Fruit fly (Drosophila melanogaster): ENCODE measurements around the gene RnpS1.

RnpS1 gene

dm6 chr3R:9527907-9528842, 23.7 kb upstream of the RnpS1 start (continued):
- TF ChIP-seq CG15011 (GFP tag; optimal IDR thresholded peaks at IDR 0.05), result peak; percentile 85
- TF ChIP-seq CG9932 (GFP tag; IDR thresholded peaks at IDR 0.05), result peak; percentile 91
- TF ChIP-seq CG17612 (GFP tag; IDR thresholded peaks at IDR 0.05), result peak; percentile 77
- TF ChIP-seq Myb (GFP tag; optimal IDR thresholded peaks at IDR 0.05), result peak; percentile 77
- peak; percentile 88 for TF ChIP-seq MBD-R2 (GFP tag; IDR thresholded peaks at IDR 0.05)
- peak; percentile 17 for TF ChIP-seq CG7271 (tag; optimal IDR thresholded peaks at IDR 0.05)
- peak; percentile 95 for TF ChIP-seq dysf (GFP tag; IDR thresholded peaks at IDR 0.05)
- peak; percentile 86 for TF ChIP-seq p53 (GFP tag; optimal IDR thresholded peaks at IDR 0.05)
- TF ChIP-seq her (GFP tag; optimal IDR thresholded peaks at IDR 0.05), result peak; percentile 94
- peak; percentile 86 for TF ChIP-seq tap (tag; optimal IDR thresholded peaks at IDR 0.05)
- peak; percentile 75 for TF ChIP-seq ash1 (GFP tag; optimal IDR thresholded peaks at IDR 0.05)
- TF ChIP-seq dmrt11E (tag; optimal IDR thresholded peaks at IDR 0.05), result peak; percentile 25
- peak; percentile 91 for TF ChIP-seq bab2 (GFP tag; optimal IDR thresholded peaks at IDR 0.05)
- no peak for TF ChIP-seq jing (GFP tag; optimal IDR thresholded peaks at IDR 0.05)
- peak; percentile 81 for TF ChIP-seq HLH54F (GFP tag; optimal IDR thresholded peaks at IDR 0.05)
- TF ChIP-seq Camta (GFP tag; optimal IDR thresholded peaks at IDR 0.05), result peak; percentile 77
- TF ChIP-seq gce (GFP tag; IDR thresholded peaks at IDR 0.05), result peak; percentile 82; the same call in 2 of the 3 replicates
- TF ChIP-seq CG18262 (tag; optimal IDR thresholded peaks at IDR 0.05), result peak; percentile 78
- TF ChIP-seq ato (GFP tag; IDR thresholded peaks at IDR 0.05; ENCODE audit: partially characterized antibody), result no peak
- peak; percentile 16 for TF ChIP-seq CG2202 (tag; optimal IDR thresholded peaks at IDR 0.05)
- peak; percentile 84 for TF ChIP-seq toy (GFP tag; IDR thresholded peaks at IDR 0.05)
- TF ChIP-seq CG3847 (GFP tag; IDR thresholded peaks at IDR 0.05), result peak; percentile 76
- peak; percentile 93 for TF ChIP-seq CG11247 (GFP tag; IDR thresholded peaks at IDR 0.05)
- peak; percentile 54 for TF ChIP-seq CG13775 (GFP tag; optimal IDR thresholded peaks at IDR 0.05)
- no peak for TF ChIP-seq CoRest (tag; optimal IDR thresholded peaks at IDR 0.05)
- peak; percentile 73; the same call in 2 of the 3 replicates for TF ChIP-seq CG7357 (GFP tag; IDR thresholded peaks at IDR 0.05)
- peak; percentile 90 for TF ChIP-seq CG9727 (GFP tag; optimal IDR thresholded peaks at IDR 0.05)
- no peak for TF ChIP-seq mld (GFP tag; IDR thresholded peaks at IDR 0.05; ENCODE audit: partially characterized antibody)
- TF ChIP-seq CrebB (tag; optimal IDR thresholded peaks at IDR 0.05), result peak; percentile 75
- peak; percentile 75 for TF ChIP-seq CG7928 (GFP tag; optimal IDR thresholded peaks at IDR 0.05)
- peak; percentile 41 to 73 for TF ChIP-seq bsh (GFP tag; optimal IDR thresholded peaks at IDR 0.05)
- no peak for TF ChIP-seq CG33557 (GFP tag; optimal IDR thresholded peaks at IDR 0.05)
- no peak for TF ChIP-seq sna (GFP tag; IDR thresholded peaks at IDR 0.05; ENCODE audit: partially characterized antibody)
- peak; percentile 88 for TF ChIP-seq CG6689 (GFP tag; IDR thresholded peaks at IDR 0.05)
- peak; percentile 26 for TF ChIP-seq CG14965 (GFP tag; optimal IDR thresholded peaks at IDR 0.05; ENCODE audit: borderline replicate concordance)
- TF ChIP-seq CG32767 (GFP tag; IDR thresholded peaks at IDR 0.05), result peak; percentile 73
- TF ChIP-seq Hey (tag; optimal IDR thresholded peaks at IDR 0.05), result peak; percentile 66
- TF ChIP-seq sc (optimal IDR thresholded peaks at IDR 0.05), result no peak
- TF ChIP-seq sc (GFP tag; optimal IDR thresholded peaks at IDR 0.05), result peak; percentile 17
- TF ChIP-seq CG11456 (GFP tag; IDR thresholded peaks at IDR 0.05), result peak; percentile 93
- no peak for TF ChIP-seq usp (GFP tag; optimal IDR thresholded peaks at IDR 0.05)
- peak; percentile 76 for TF ChIP-seq CG17328 (GFP tag; IDR thresholded peaks at IDR 0.05)
- TF ChIP-seq CG34224 (GFP tag; IDR thresholded peaks at IDR 0.05; ENCODE audit: partially characterized antibody), result no peak
- peak; percentile 78 for TF ChIP-seq pnt (GFP tag; optimal IDR thresholded peaks at IDR 0.05)
- peak; percentile 61 for TF ChIP-seq CG9437 (GFP tag; optimal IDR thresholded peaks at IDR 0.05)
- TF ChIP-seq CG15269 (tag; optimal IDR thresholded peaks at IDR 0.05), result peak; percentile 87
- TF ChIP-seq ttk (GFP tag; IDR thresholded peaks at IDR 0.05), result peak; percentile 82
- no peak for TF ChIP-seq CG7963 (GFP tag; IDR thresholded peaks at IDR 0.05; ENCODE audit: partially characterized antibody)
- TF ChIP-seq Dip2 (GFP tag; IDR thresholded peaks at IDR 0.05), result peak; percentile 27; the same call in 1 of the 2 replicates
